Fruit fly (Drosophila melanogaster): ENCODE results near the gene PK2-R1.

PK2-R1 gene

DNA sequence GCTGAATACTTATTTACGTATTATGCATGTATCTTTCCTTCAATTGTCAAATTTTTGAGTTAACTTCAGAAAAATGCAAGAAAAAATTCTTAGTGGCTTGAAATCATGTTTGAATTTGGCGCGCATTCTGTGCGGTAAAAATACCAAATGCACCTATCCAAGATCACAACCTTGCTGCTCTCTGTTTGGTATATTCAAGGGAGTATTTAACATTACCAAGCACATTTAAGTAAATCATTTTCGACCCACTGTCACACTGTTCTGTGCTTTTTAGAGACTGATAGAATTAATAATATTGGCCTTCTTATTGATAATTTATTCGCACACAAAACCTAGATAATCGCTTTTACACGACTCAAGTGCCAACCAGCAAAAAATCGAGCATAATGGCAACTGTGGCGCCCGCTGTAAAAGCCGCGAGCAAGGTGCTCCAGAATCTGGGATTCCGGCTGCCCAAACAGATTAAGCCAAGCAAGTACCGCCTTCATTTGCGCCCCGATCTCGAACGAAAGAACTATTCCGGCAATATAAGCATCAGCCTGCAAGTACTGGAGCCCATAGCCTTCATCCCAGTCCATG, 28.9 kb upstream of the PK2-R1 start (continued):
- 0 out of 3 replicates have a peak, but pooled peaks have one; percentile 35 for TF ChIP-seq vnd (GFP tag; IDR thresholded peaks at IDR 0.05; ENCODE audit: partially characterized antibody)
- TF ChIP-seq Jarid2 (GFP tag; optimal IDR thresholded peaks at IDR 0.05): no peak
- TF ChIP-seq MESR4 (GFP tag; optimal IDR thresholded peaks at IDR 0.05): peak; percentile 52
- no peak for TF ChIP-seq Scr (GFP tag; IDR thresholded peaks at IDR 0.05; ENCODE audit: partially characterized antibody)
- TF ChIP-seq CG1529 (GFP tag; optimal IDR thresholded peaks at IDR 0.05): no peak
- TF ChIP-seq CG1233 (GFP tag; optimal IDR thresholded peaks at IDR 0.05): no peak
- TF ChIP-seq CG13624 (GFP tag; optimal IDR thresholded peaks at IDR 0.05): no peak
- TF ChIP-seq Med (GFP tag): peak; percentile 55
- no peak for TF ChIP-seq Camta (GFP tag; optimal IDR thresholded peaks at IDR 0.05)
- TF ChIP-seq Dek (tag; optimal IDR thresholded peaks at IDR 0.05): no peak
- TF ChIP-seq Hsf (GFP tag; optimal IDR thresholded peaks at IDR 0.05): no peak
- TF ChIP-seq Dp (GFP tag; optimal IDR thresholded peaks at IDR 0.05): peak; percentile 93
- TF ChIP-seq Lhr (GFP tag; optimal IDR thresholded peaks at IDR 0.05): peak; percentile 70
- TF ChIP-seq chm (GFP tag; IDR thresholded peaks at IDR 0.05): no peak
- peak; percentile 0 for TF ChIP-seq CG17829 (tag; optimal IDR thresholded peaks at IDR 0.05)
- TF ChIP-seq pnt (GFP tag; optimal IDR thresholded peaks at IDR 0.05): no peak
- TF ChIP-seq her (GFP tag; optimal IDR thresholded peaks at IDR 0.05): no peak
- TF ChIP-seq Poxn (GFP tag; IDR thresholded peaks at IDR 0.05): no peak
- no peak for TF ChIP-seq zf30C (GFP tag; optimal IDR thresholded peaks at IDR 0.05)
- no peak for TF ChIP-seq Chrac-16 (GFP tag; optimal IDR thresholded peaks at IDR 0.05)
- peak; percentile 61 for TF ChIP-seq CG12659 (GFP tag; optimal IDR thresholded peaks at IDR 0.05)
- TF ChIP-seq fd64A (GFP tag; optimal IDR thresholded peaks at IDR 0.05): no peak
- TF ChIP-seq CG12299 (tag; optimal IDR thresholded peaks at IDR 0.05): no peak
- TF ChIP-seq CrebB (tag; optimal IDR thresholded peaks at IDR 0.05): no peak
- no peak for TF ChIP-seq CG5245 (GFP tag; optimal IDR thresholded peaks at IDR 0.05)
- TF ChIP-seq zfh2 (GFP tag; optimal IDR thresholded peaks at IDR 0.05): no peak
- no peak for TF ChIP-seq danr (GFP tag; IDR thresholded peaks at IDR 0.05)
- no peak for TF ChIP-seq bbx (GFP tag; IDR thresholded peaks at IDR 0.05; ENCODE audit: partially characterized antibody)
- TF ChIP-seq Spps (tag; optimal IDR thresholded peaks at IDR 0.05): no peak
- peak; percentile 85 for TF ChIP-seq stwl (tag; optimal IDR thresholded peaks at IDR 0.05)
- TF ChIP-seq Myb (GFP tag; optimal IDR thresholded peaks at IDR 0.05): peak; percentile 82
- TF ChIP-seq p53 (GFP tag; optimal IDR thresholded peaks at IDR 0.05): no peak
- TF ChIP-seq Sin3A (optimal IDR thresholded peaks at IDR 0.05): peak; percentile 14
- peak; percentile 3 for TF ChIP-seq oc (tag; optimal IDR thresholded peaks at IDR 0.05)
- peak; percentile 65 for TF ChIP-seq HmgZ (tag; optimal IDR thresholded peaks at IDR 0.05)
- TF ChIP-seq CG9876 (GFP tag; optimal IDR thresholded peaks at IDR 0.05): no peak
- TF ChIP-seq peb (GFP tag; IDR thresholded peaks at IDR 0.05): no peak
- peak; percentile 82 for TF ChIP-seq CG4617 (GFP tag; optimal IDR thresholded peaks at IDR 0.05; ENCODE audit: borderline replicate concordance)
- peak; percentile 93 for TF ChIP-seq pzg (GFP tag; optimal IDR thresholded peaks at IDR 0.05)
- peak; percentile 22 for TF ChIP-seq YL-1 (GFP tag; optimal IDR thresholded peaks at IDR 0.05)
- no peak for TF ChIP-seq CoRest (tag; optimal IDR thresholded peaks at IDR 0.05)
- TF ChIP-seq esg (GFP tag; conservative IDR thresholded peaks at IDR 0.05): no peak
- TF ChIP-seq tgo (GFP tag; IDR thresholded peaks at IDR 0.05): no peak
- peak; percentile 28 for TF ChIP-seq phol (tag; optimal IDR thresholded peaks at IDR 0.05)
- TF ChIP-seq ATbp (GFP tag; optimal IDR thresholded peaks at IDR 0.05): no peak
- TF ChIP-seq ftz-f1 (GFP tag; optimal IDR thresholded peaks at IDR 0.05): peak; percentile 8
- TF ChIP-seq trem (tag; optimal IDR thresholded peaks at IDR 0.05): peak; percentile 45
- TF ChIP-seq fu2 (GFP tag; optimal IDR thresholded peaks at IDR 0.05): no peak
- TF ChIP-seq odd (GFP tag; optimal IDR thresholded peaks at IDR 0.05): no peak
- peak; percentile 62 for TF ChIP-seq Sry-δ (GFP tag; optimal IDR thresholded peaks at IDR 0.05)

All from whole organism, embryonic.